Worm (Caenorhabditis elegans) whole organism, late embryonic: ENCODE data around the gene F59B10.6.

Source experiments
- C08G9.2 ChIP-seq: sonication (generic microtip); optimal IDR thresholded peaks from 2 replicates; lab custom pipeline; 2016; ENCODE audit warnings: mild to moderate bottlenecking, missing genetic modification characterization, moderate library complexity, missing compliant biosample characterization
- K02D7.2 ChIP-seq: sonication (generic microtip); optimal IDR thresholded peaks from 2 replicates; lab custom pipeline; 2017; ENCODE audit warnings: mild to moderate bottlenecking, missing genetic modification characterization, missing compliant biosample characterization
- T23F11.4 ChIP-seq: fragments of 200-800 bp; sonication (Bioruptor generic); optimal IDR thresholded peaks from 2 replicates; lab custom pipeline; 2018; ENCODE audit warnings: mild to moderate bottlenecking, missing genetic modification characterization, missing compliant biosample characterization
- Y22D7AL.16 ChIP-seq: sonication (generic microtip); optimal IDR thresholded peaks from 2 replicates; lab custom pipeline; 2016; ENCODE audit warnings: missing genetic modification characterization, missing compliant biosample characterization
- ahr-1 ChIP-seq: sonication (generic microtip); optimal IDR thresholded peaks from 2 replicates; lab custom pipeline; 2016; ENCODE audit warnings: missing genetic modification characterization, missing compliant biosample characterization
- ceh-18 ChIP-seq: sonication (generic microtip); optimal IDR thresholded peaks from 2 replicates; lab custom pipeline; 2016; ENCODE audit warnings: missing genetic modification characterization, missing compliant biosample characterization
- ceh-19 ChIP-seq: fragments of 200-800 bp; sonication (Bioruptor generic); optimal IDR thresholded peaks from 2 replicates; lab custom pipeline; 2018; ENCODE audit warnings: mild to moderate bottlenecking, missing genetic modification characterization, missing compliant biosample characterization
- ceh-31 ChIP-seq: sonication (generic microtip); optimal IDR thresholded peaks from 2 replicates; lab custom pipeline; 2016; ENCODE audit warnings: missing genetic modification characterization, missing compliant biosample characterization
- ceh-45 ChIP-seq: fragments of 200-800 bp; sonication (Bioruptor generic); IDR thresholded peaks from 2 replicates; pipeline ENCODE4 v1.3.6; 2022; ENCODE audit warnings: missing genetic modification reagents, missing genetic modification characterization, missing compliant biosample characterization
- ceh-6 ChIP-seq: fragments of 200-800 bp; sonication (Bioruptor generic); optimal IDR thresholded peaks from 2 replicates; lab custom pipeline; 2018; ENCODE audit warnings: mild to moderate bottlenecking, missing genetic modification characterization, missing compliant biosample characterization
- che-1 ChIP-seq: sonication (generic microtip); optimal IDR thresholded peaks from 2 replicates; lab custom pipeline; 2016; ENCODE audit warnings: mild to moderate bottlenecking, missing genetic modification characterization, missing compliant biosample characterization
- dmd-4 ChIP-seq: sonication (generic microtip); optimal IDR thresholded peaks from 2 replicates; lab custom pipeline; 2016; ENCODE audit warnings: borderline replicate concordance, missing genetic modification characterization, missing compliant biosample characterization
- dve-1 ChIP-seq: sonication (generic microtip); optimal IDR thresholded peaks from 2 replicates; lab custom pipeline; 2017; ENCODE audit warnings: antibody characterized with exemption, mild to moderate bottlenecking, missing genetic modification characterization, missing compliant biosample characterization
- eyg-1 ChIP-seq: sonication (generic microtip); optimal IDR thresholded peaks from 2 replicates; lab custom pipeline; 2016; ENCODE audit warnings: missing genotype, missing genetic modification characterization, missing compliant biosample characterization
- fax-1 ChIP-seq: sonication (generic microtip); optimal IDR thresholded peaks from 2 replicates; lab custom pipeline; 2016; ENCODE audit warnings: missing genotype, missing genetic modification characterization, missing compliant biosample characterization
- fkh-10 ChIP-seq: fragments of 150-350 bp; optimal IDR thresholded peaks from 2 replicates; lab custom pipeline; 2014; ENCODE audit warnings: missing biosample characterization, missing genetic modification reagents, missing genetic modification characterization
- fkh-6 ChIP-seq: sonication (generic microtip); optimal IDR thresholded peaks from 2 replicates; lab custom pipeline; 2016; ENCODE audit warnings: missing genetic modification characterization, missing compliant biosample characterization
- gmeb-2 ChIP-seq: sonication (generic microtip); optimal IDR thresholded peaks from 2 replicates; lab custom pipeline; 2016; ENCODE audit warnings: missing genetic modification characterization, inconsistent platforms, missing compliant biosample characterization
- hlh-13 ChIP-seq: fragments of 200-800 bp; sonication (Bioruptor generic); optimal IDR thresholded peaks from 2 replicates; lab custom pipeline; 2018; ENCODE audit warnings: mild to moderate bottlenecking, missing genetic modification characterization, missing compliant biosample characterization
- hlh-15 ChIP-seq: sonication (generic microtip); optimal IDR thresholded peaks from 2 replicates; lab custom pipeline; 2016; ENCODE audit warnings: missing genetic modification characterization, missing compliant biosample characterization
- hlh-6 ChIP-seq: sonication (generic microtip); optimal IDR thresholded peaks from 2 replicates; lab custom pipeline; 2016; ENCODE audit warnings: missing genotype, missing genetic modification characterization, missing compliant biosample characterization
- hlh-8 ChIP-seq: sonication (generic microtip); optimal IDR thresholded peaks from 2 replicates; lab custom pipeline; 2016; ENCODE audit warnings: missing genotype, missing genetic modification characterization, missing compliant biosample characterization
- lin-11 ChIP-seq: fragments of 200-800 bp; sonication (Bioruptor generic); optimal IDR thresholded peaks from 2 replicates; lab custom pipeline; 2018; ENCODE audit warnings: mild to moderate bottlenecking, missing genetic modification characterization, missing compliant biosample characterization
- madf-2 ChIP-seq: sonication (generic microtip); optimal IDR thresholded peaks from 2 replicates; lab custom pipeline; 2017; ENCODE audit warnings: missing genetic modification characterization, missing compliant biosample characterization
- nfya-1 ChIP-seq: sonication (generic microtip); optimal IDR thresholded peaks from 2 replicates; lab custom pipeline; 2017; ENCODE audit warnings: missing genetic modification characterization, mild to moderate bottlenecking, missing compliant biosample characterization, antibody characterized with exemption, moderate library complexity
- npax-4 ChIP-seq: sonication (generic microtip); optimal IDR thresholded peaks from 2 replicates; lab custom pipeline; 2016; ENCODE audit warnings: missing genetic modification characterization, missing compliant biosample characterization
- pag-3 ChIP-seq: sonication (generic microtip); optimal IDR thresholded peaks from 2 replicates; lab custom pipeline; 2016; ENCODE audit warnings: missing compliant biosample characterization, missing genetic modification characterization, borderline replicate concordance
- pax-1 ChIP-seq: fragments of 150-350 bp; optimal IDR thresholded peaks from 2 replicates; lab custom pipeline; 2014; ENCODE audit warnings: missing biosample characterization, missing genetic modification characterization
- pha-2 ChIP-seq: sonication (generic microtip); optimal IDR thresholded peaks from 2 replicates; lab custom pipeline; 2017; ENCODE audit warnings: mild to moderate bottlenecking, missing genetic modification characterization, missing compliant biosample characterization
- pha-4 ChIP-seq: fragments of 150-350 bp; optimal IDR thresholded peaks from 2 replicates; lab custom pipeline; 2018; ENCODE audit warnings: missing biosample characterization, missing genetic modification reagents, missing genetic modification characterization
- pqm-1 ChIP-seq: sonication (generic microtip); optimal IDR thresholded peaks from 2 replicates; lab custom pipeline; 2016; ENCODE audit warnings: missing genetic modification characterization, missing compliant biosample characterization
- syd-9 ChIP-seq: sonication (generic microtip); optimal IDR thresholded peaks from 2 replicates; lab custom pipeline; 2016; ENCODE audit warnings: mild to moderate bottlenecking, missing genetic modification characterization, moderate library complexity, missing compliant biosample characterization
- tbx-2 ChIP-seq: sonication (generic microtip); optimal IDR thresholded peaks from 2 replicates; lab custom pipeline; 2016; ENCODE audit warnings: missing genetic modification characterization, missing compliant biosample characterization
- unc-3 ChIP-seq, 2 experiments: fragments of 200-800 bp in 1 of 2; sonication (Bioruptor generic) in 1 of 2; sonication (generic microtip) in 1 of 2; conservative IDR thresholded peaks in 1 of 2; optimal IDR thresholded peaks in 1 of 2; 2 replicates each; pipeline versions ENCODE4 v1.3.6 to Lab custom; 2016 to 2022; ENCODE audit warnings: missing compliant biosample characterization in 2 of 2, missing genetic modification characterization in 2 of 2, missing genetic modification reagents in 1 of 2
- unc-55 ChIP-seq: sonication (generic microtip); optimal IDR thresholded peaks from 2 replicates; lab custom pipeline; 2017; ENCODE audit warnings: missing biosample characterization, missing genetic modification reagents, missing genetic modification characterization
- unc-86 ChIP-seq: sonication (generic microtip); optimal IDR thresholded peaks from 2 replicates; lab custom pipeline; 2016; ENCODE audit warnings: missing genetic modification characterization, missing compliant biosample characterization
- zip-5 ChIP-seq: sonication (generic microtip); optimal IDR thresholded peaks from 2 replicates; lab custom pipeline; 2016; ENCODE audit warnings: missing genetic modification characterization, missing compliant biosample characterization
- ztf-16 ChIP-seq: sonication (generic microtip); optimal IDR thresholded peaks from 2 replicates; lab custom pipeline; 2017; ENCODE audit warnings: missing genetic modification characterization, missing compliant biosample characterization

Gene F59B10.6

ce11 chrII:10510242-10510641 lies 14.0 kb downstream of the F59B10.6 start, which contains the start of gene F59B10.3:
Gene F59B10.3, plus strand, starts transcription at chrII:10510542.
- no peak for TF ChIP-seq pha-2 (tag; lab: Kevin White, UChicago)
- no peak for TF ChIP-seq hlh-8 (tag; lab: Kevin White, UChicago)
- TF ChIP-seq eyg-1 (tag; lab: Kevin White, UChicago), result no peak
- no peak for TF ChIP-seq gmeb-2 (tag; lab: Kevin White, UChicago)
- TF ChIP-seq madf-2 (tag; lab: Kevin White, UChicago), result no peak
- TF ChIP-seq hlh-13 (GFP tag; lab: Kevin White, UChicago), result no peak

DNA sequence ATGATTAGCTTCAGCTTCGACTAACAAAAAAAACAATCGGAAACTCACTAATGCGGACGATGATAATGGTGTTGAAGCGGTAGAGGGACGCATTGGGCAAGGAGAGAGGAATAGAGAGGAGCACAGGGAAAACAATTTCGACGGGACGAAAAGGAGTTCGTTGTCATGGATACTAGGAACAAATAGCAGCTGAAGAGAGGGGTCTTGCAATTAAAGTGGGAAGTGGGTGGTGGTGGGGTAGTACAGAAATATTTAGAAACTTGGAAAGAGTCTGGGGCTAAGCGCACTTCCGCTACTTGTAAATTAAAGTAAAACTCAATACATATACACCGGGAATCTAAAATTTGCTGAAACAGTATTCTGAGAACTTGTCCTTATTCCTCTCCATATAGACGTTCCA lies 14.5 kb downstream of the F59B10.6 start, which contains the start of gene F59B10.2:
TSS of gene F59B10.2 (minus strand) at position 101 of the 400 bp plus-strand sequence.
- TF ChIP-seq Y22D7AL.16 (tag; lab: Kevin White, UChicago), result no peak
- TF ChIP-seq hlh-15, result no peak
- TF ChIP-seq fkh-6 (tag; lab: Kevin White, UChicago), result no peak
- no peak for TF ChIP-seq hlh-6 (tag; lab: Kevin White, UChicago)
- no peak for TF ChIP-seq hlh-13 (GFP tag; lab: Kevin White, UChicago)
- TF ChIP-seq fax-1 (tag; lab: Kevin White, UChicago), result no peak
- no peak for TF ChIP-seq npax-4 (tag; lab: Kevin White, UChicago)
- TF ChIP-seq pqm-1 (tag; lab: Kevin White, UChicago), result no peak
- no peak for TF ChIP-seq hlh-8 (tag; lab: Kevin White, UChicago)
- TF ChIP-seq pax-1 (tag; lab: Kevin White, UChicago), result no peak
- TF ChIP-seq dve-1 (tag; lab: Kevin White, UChicago), result no peak
- no peak for TF ChIP-seq zip-5
- no peak for TF ChIP-seq K02D7.2 (tag; lab: Kevin White, UChicago)
- TF ChIP-seq unc-3 (GFP tag; conservative IDR thresholded peaks at IDR 0.05; lab: Robert Waterston, UW), result no peak
- TF ChIP-seq unc-3 (tag; optimal IDR thresholded peaks at IDR 0.05; lab: Kevin White, UChicago), result no peak
- TF ChIP-seq fkh-10 (GFP tag; lab: Kevin White, UChicago), result no peak
- no peak for TF ChIP-seq ceh-6 (GFP tag; lab: Kevin White, UChicago)
- TF ChIP-seq pha-2 (tag; lab: Kevin White, UChicago), result no peak
- no peak for TF ChIP-seq che-1 (tag; lab: Kevin White, UChicago)

DNA sequence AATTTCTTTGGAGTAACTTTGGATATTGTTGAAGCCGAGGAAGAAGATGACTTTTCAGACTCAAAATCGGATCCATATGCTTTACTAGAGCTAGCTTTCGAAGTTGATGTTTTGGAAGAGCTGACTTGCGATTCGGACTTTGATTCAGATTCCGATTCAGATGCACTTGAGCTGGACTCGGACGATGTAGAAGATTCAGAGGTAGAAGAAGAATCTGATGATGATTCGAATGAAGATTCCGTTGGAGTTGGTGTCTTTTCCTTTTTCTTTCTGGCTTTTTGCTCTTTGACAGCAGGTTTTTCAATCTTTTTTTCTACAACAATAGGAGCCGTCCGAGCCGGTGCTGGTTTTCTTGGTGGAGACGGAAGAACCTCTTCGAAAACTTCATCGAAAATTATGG lies 16.4 kb downstream of the F59B10.6 start:
- TF ChIP-seq fkh-10 (GFP tag; lab: Kevin White, UChicago) (no peak), syd-9 (tag; lab: Kevin White, UChicago) (no peak), pax-1 (tag; lab: Kevin White, UChicago) (no peak), eyg-1 (tag; lab: Kevin White, UChicago) (no peak), ztf-16 (tag; lab: Kevin White, UChicago) (no peak), C08G9.2 (tag; lab: Kevin White, UChicago) (no peak), unc-86 (tag; lab: Kevin White, UChicago) (no peak), hlh-6 (tag; lab: Kevin White, UChicago) (no peak), K02D7.2 (tag; lab: Kevin White, UChicago) (no peak), pha-4 (tag; lab: Kevin White, UChicago) (no peak), nfya-1 (no peak), ceh-45 (GFP tag; lab: Robert Waterston, UW) (no peak), pag-3 (no peak), ceh-19 (GFP tag; lab: Kevin White, UChicago) (no peak), tbx-2 (tag; lab: Kevin White, UChicago) (no peak), dmd-4 (tag; lab: Kevin White, UChicago) (no peak)
- TF ChIP-seq, all 69 proteins: peak for 0

ce11 chrII:10505949-10506348 lies 18.3 kb downstream of the F59B10.6 start:
- TF ChIP-seq ceh-18 (tag; lab: Kevin White, UChicago), result no peak
- no peak for TF ChIP-seq ahr-1 (tag; lab: Kevin White, UChicago)
- no peak for TF ChIP-seq che-1 (tag; lab: Kevin White, UChicago)
- no peak for TF ChIP-seq unc-55 (GFP tag; lab: Kevin White, UChicago)
- no peak for TF ChIP-seq ceh-31 (tag; lab: Kevin White, UChicago)
- TF ChIP-seq T23F11.4 (GFP tag; lab: Kevin White, UChicago), result no peak
- TF ChIP-seq lin-11 (tag; lab: Kevin White, UChicago), result no peak
- TF ChIP-seq hlh-6 (tag; lab: Kevin White, UChicago), result no peak
